Fruit fly (Drosophila melanogaster) whole organism, prepupa: ENCODE measurements around the gene Cad89D.

Experiments
- CG10631 ChIP-seq: fragments of 200-800 bp; sonication (Bioruptor generic); optimal IDR thresholded peaks from 2 replicates; lab custom pipeline; 2016; ENCODE audit warnings: missing biosample characterization, missing genetic modification characterization
- CG10669 ChIP-seq: fragments of 200-800 bp; sonication (Bioruptor generic); optimal IDR thresholded peaks from 3 replicates; lab custom pipeline; 2018; ENCODE audit warnings: missing biosample characterization, mild to moderate bottlenecking, missing genetic modification characterization, moderate library complexity
- CG11294 ChIP-seq: fragments of 200-800 bp; sonication (Bioruptor generic); IDR thresholded peaks from 2 replicates; pipeline ENCODE4 v1.3.6; 2022; ENCODE audit warnings: missing biosample characterization, missing genetic modification characterization
- CG11762 ChIP-seq: fragments of 200-800 bp; sonication (Bioruptor generic); optimal IDR thresholded peaks from 3 replicates; lab custom pipeline; 2016; ENCODE audit warnings: missing biosample characterization, missing genetic modification characterization; ENCODE audit not compliant: insufficient read depth
- CG11902 ChIP-seq: fragments of 200-800 bp; sonication (Bioruptor generic); optimal IDR thresholded peaks from 3 replicates; lab custom pipeline; 2016; ENCODE audit warnings: missing biosample characterization, missing genetic modification characterization
- CG15336 ChIP-seq: fragments of 200-800 bp; sonication (Bioruptor generic); IDR thresholded peaks from 2 replicates; pipeline ENCODE4 v1.3.6; 2022; ENCODE audit warnings: missing biosample characterization, missing genetic modification characterization
- CG16779 ChIP-seq: fragments of 200-800 bp; sonication (Bioruptor generic); optimal IDR thresholded peaks from 3 replicates; lab custom pipeline; 2017; ENCODE audit warnings: missing biosample characterization, mild to moderate bottlenecking, missing genetic modification characterization
- CG3032 ChIP-seq: fragments of 200-800 bp; optimal IDR thresholded peaks from 2 replicates; lab custom pipeline; 2019; ENCODE audit warnings: missing biosample characterization, mild to moderate bottlenecking, missing genetic modification characterization, moderate library complexity
- CG34406 ChIP-seq: fragments of 200-800 bp; sonication (Bioruptor generic); optimal IDR thresholded peaks from 3 replicates; lab custom pipeline; 2016; ENCODE audit warnings: missing biosample characterization, missing genetic modification characterization
- CG3919 ChIP-seq: fragments of 200-800 bp; sonication (Bioruptor generic); optimal IDR thresholded peaks from 3 replicates; lab custom pipeline; 2016; ENCODE audit warnings: missing biosample characterization, missing genetic modification characterization
- CG4318 ChIP-seq: fragments of 200-800 bp; sonication (Bioruptor generic); optimal IDR thresholded peaks from 3 replicates; lab custom pipeline; 2017; ENCODE audit warnings: missing biosample characterization, mild to moderate bottlenecking, missing genetic modification characterization
- CG6163 ChIP-seq: fragments of 200-800 bp; sonication (Bioruptor generic); IDR thresholded peaks from 3 replicates; pipeline ENCODE4 v1.3.6; 2022; ENCODE audit warnings: missing biosample characterization, missing genetic modification characterization
- CG6792 ChIP-seq: fragments of 200-800 bp; sonication (Bioruptor generic); optimal IDR thresholded peaks from 3 replicates; lab custom pipeline; 2016; ENCODE audit warnings: missing biosample characterization, missing genetic modification characterization
- CG6808 ChIP-seq: fragments of 200-800 bp; sonication (Bioruptor generic); optimal IDR thresholded peaks from 3 replicates; lab custom pipeline; 2017; ENCODE audit warnings: missing biosample characterization, missing genetic modification characterization, mild to moderate bottlenecking, moderate library complexity, missing genetic modification reagents
- CG6854 ChIP-seq: fragments of 200-800 bp; sonication (Bioruptor generic); optimal IDR thresholded peaks from 2 replicates; lab custom pipeline; 2017; ENCODE audit warnings: missing biosample characterization, mild to moderate bottlenecking, missing genetic modification characterization
- CG7368 ChIP-seq: fragments of 200-800 bp; sonication (Bioruptor generic); optimal IDR thresholded peaks from 3 replicates; lab custom pipeline; 2016; ENCODE audit warnings: missing biosample characterization, missing genetic modification characterization
- CG8119 ChIP-seq: fragments of 200-800 bp; sonication (Bioruptor generic); IDR thresholded peaks from 3 replicates; pipeline ENCODE4 v1.3.6; 2022; ENCODE audit warnings: missing biosample characterization, missing genetic modification characterization
- CG8319 ChIP-seq: fragments of 200-800 bp; sonication (Bioruptor generic); optimal IDR thresholded peaks from 3 replicates; lab custom pipeline; 2016; ENCODE audit warnings: missing biosample characterization, missing genetic modification characterization
- CG9139 ChIP-seq: fragments of 200-800 bp; sonication (Bioruptor generic); optimal IDR thresholded peaks from 3 replicates; lab custom pipeline; 2017; ENCODE audit warnings: missing biosample characterization, mild to moderate bottlenecking, missing genetic modification characterization
- Eip75B ChIP-seq: fragments of 200-800 bp; sonication (Bioruptor generic); optimal IDR thresholded peaks from 3 replicates; lab custom pipeline; 2016; ENCODE audit warnings: missing biosample characterization, missing genetic modification characterization
- Eip93F ChIP-seq: fragments of 200-800 bp; sonication (Bioruptor generic); optimal IDR thresholded peaks from 2 replicates; lab custom pipeline; 2016; ENCODE audit warnings: missing biosample characterization, mild to moderate bottlenecking, missing genetic modification characterization
- Ets21C ChIP-seq: fragments of 200-800 bp; sonication (Bioruptor generic); optimal IDR thresholded peaks from 3 replicates; lab custom pipeline; 2016; ENCODE audit warnings: missing biosample characterization, missing genetic modification characterization
- Ets96B ChIP-seq: fragments of 200-800 bp; optimal IDR thresholded peaks from 2 replicates; lab custom pipeline; 2019; ENCODE audit warnings: missing biosample characterization, mild to moderate bottlenecking, missing genetic modification characterization, moderate library complexity
- Gug ChIP-seq: fragments of 200-800 bp; sonication (Bioruptor generic); IDR thresholded peaks from 2 replicates; pipeline ENCODE4 v1.3.6; 2022; ENCODE audit warnings: missing biosample characterization, missing genetic modification characterization
- Hr38 ChIP-seq: sonication (Bioruptor generic); optimal IDR thresholded peaks from 2 replicates; lab custom pipeline; 2016; ENCODE audit warnings: missing biosample characterization, missing genetic modification characterization
- Hr39 ChIP-seq: fragments of 200-800 bp; sonication (Bioruptor generic); optimal IDR thresholded peaks from 2 replicates; lab custom pipeline; 2016; ENCODE audit warnings: missing biosample characterization, missing genetic modification characterization
- Lpt ChIP-seq: fragments of 200-800 bp; sonication (Bioruptor generic); optimal IDR thresholded peaks from 3 replicates; lab custom pipeline; 2016; ENCODE audit warnings: missing biosample characterization, missing genetic modification characterization
- Met ChIP-seq: fragments of 200-800 bp; sonication (Bioruptor generic); optimal IDR thresholded peaks from 3 replicates; lab custom pipeline; 2016; ENCODE audit warnings: missing biosample characterization, missing genetic modification characterization
- OdsH ChIP-seq: fragments of 200-800 bp; sonication (Bioruptor generic); optimal IDR thresholded peaks from 3 replicates; lab custom pipeline; 2016; ENCODE audit warnings: missing biosample characterization, missing genetic modification characterization
- Smox ChIP-seq: fragments of 200-800 bp; sonication (Bioruptor generic); optimal IDR thresholded peaks from 3 replicates; lab custom pipeline; 2016; ENCODE audit warnings: missing biosample characterization, missing genetic modification characterization
- Sox102F ChIP-seq: fragments of 200-800 bp; sonication (Bioruptor generic); optimal IDR thresholded peaks from 2 replicates; lab custom pipeline; 2016; ENCODE audit warnings: missing biosample characterization, mild to moderate bottlenecking, missing genetic modification characterization
- Sox14 ChIP-seq: fragments of 200-800 bp; sonication (Bioruptor generic); optimal IDR thresholded peaks from 3 replicates; lab custom pipeline; 2016; ENCODE audit warnings: missing biosample characterization, missing genetic modification characterization
- Sox15 ChIP-seq: fragments of 200-800 bp; sonication (Bioruptor generic); optimal IDR thresholded peaks from 3 replicates; lab custom pipeline; 2016; ENCODE audit warnings: missing biosample characterization, missing genetic modification characterization
- achi ChIP-seq: fragments of 200-800 bp; sonication (Bioruptor generic); optimal IDR thresholded peaks from 3 replicates; lab custom pipeline; 2016; ENCODE audit warnings: missing biosample characterization, missing genetic modification characterization
- acj6 ChIP-seq: fragments of 200-800 bp; sonication (Bioruptor generic); optimal IDR thresholded peaks from 3 replicates; lab custom pipeline; 2016; ENCODE audit warnings: missing biosample characterization, missing genetic modification characterization
- cyc ChIP-seq: fragments of 200-800 bp; sonication (Bioruptor generic); optimal IDR thresholded peaks from 3 replicates; lab custom pipeline; 2016; ENCODE audit warnings: missing biosample characterization, missing genetic modification characterization
- dsx ChIP-seq: fragments of 200-800 bp; optimal IDR thresholded peaks from 3 replicates; lab custom pipeline; 2019; ENCODE audit warnings: missing biosample characterization, mild to moderate bottlenecking, missing genetic modification characterization, moderate library complexity; ENCODE audit not compliant: poor library complexity, severe bottlenecking
- eg ChIP-seq: fragments of 200-800 bp; sonication (Bioruptor generic); IDR thresholded peaks from 3 replicates; pipeline ENCODE4 v1.3.6; 2022; ENCODE audit warnings: missing biosample characterization, missing genetic modification characterization
- esn ChIP-seq: fragments of 200-800 bp; sonication (Bioruptor generic); optimal IDR thresholded peaks from 2 replicates; lab custom pipeline; 2016; ENCODE audit warnings: missing biosample characterization, mild to moderate bottlenecking, missing genetic modification characterization, moderate library complexity
- fd59A ChIP-seq: fragments of 200-800 bp; sonication (Bioruptor generic); optimal IDR thresholded peaks from 2 replicates; lab custom pipeline; 2017; ENCODE audit warnings: missing biosample characterization, mild to moderate bottlenecking, missing genetic modification characterization, missing genetic modification reagents
- fkh ChIP-seq: fragments of 200-800 bp; sonication (Bioruptor generic); optimal IDR thresholded peaks from 3 replicates; lab custom pipeline; 2017; ENCODE audit warnings: missing biosample characterization, mild to moderate bottlenecking, missing genetic modification characterization, moderate library complexity
- lz ChIP-seq: fragments of 200-800 bp; sonication (Bioruptor generic); optimal IDR thresholded peaks from 3 replicates; lab custom pipeline; 2016; ENCODE audit warnings: missing biosample characterization, missing genetic modification characterization
- net ChIP-seq: fragments of 200-800 bp; sonication (Bioruptor generic); optimal IDR thresholded peaks from 3 replicates; lab custom pipeline; 2016; ENCODE audit warnings: missing biosample characterization, missing genetic modification characterization
- pdm3 ChIP-seq: fragments of 200-800 bp; sonication (Bioruptor generic); optimal IDR thresholded peaks from 3 replicates; lab custom pipeline; 2016; ENCODE audit warnings: missing biosample characterization, missing genetic modification characterization
- salr ChIP-seq, 2 experiments: fragments of 200-800 bp; sonication (Bioruptor generic); optimal IDR thresholded peaks; 3 replicates each; lab custom pipeline; 2016 to 2018; ENCODE audit warnings: missing biosample characterization in 2 of 2, missing genetic modification characterization in 2 of 2, mild to moderate bottlenecking in 1 of 2
- spab ChIP-seq: fragments of 200-800 bp; sonication (Bioruptor generic); optimal IDR thresholded peaks from 2 replicates; lab custom pipeline; 2017; ENCODE audit warnings: missing biosample characterization, mild to moderate bottlenecking, missing genetic modification characterization, missing genetic modification reagents
- svp ChIP-seq: fragments of 200-800 bp; sonication (Bioruptor generic); peaks from one replicate; lab custom pipeline; 2016; ENCODE audit warnings: missing biosample characterization, missing genetic modification characterization
- topi ChIP-seq: fragments of 200-800 bp; sonication (Bioruptor generic); optimal IDR thresholded peaks from 3 replicates; lab custom pipeline; 2016; ENCODE audit warnings: missing biosample characterization, missing genetic modification characterization

The Cad89D gene

DNA sequence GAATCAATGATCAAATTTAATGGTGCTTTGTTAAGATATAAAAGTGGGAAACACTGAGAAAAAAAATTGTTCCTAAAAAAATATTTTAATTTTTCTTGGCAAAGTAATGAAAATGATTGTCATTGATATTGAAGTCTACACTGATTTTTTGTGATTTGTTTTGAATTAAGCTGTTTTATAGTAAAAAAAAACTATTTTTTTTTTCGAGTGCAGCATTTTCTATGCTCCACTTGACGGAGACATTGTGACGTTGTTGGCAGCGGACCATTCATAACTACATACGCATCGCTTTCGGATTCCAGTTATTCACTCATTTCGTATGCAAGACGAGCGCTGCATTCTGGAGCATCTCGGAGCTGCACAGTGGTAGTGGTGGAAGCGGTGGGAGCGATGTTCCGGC lies 29.0 kb upstream of the Cad89D start (continued):
- peak; percentile 84 for TF ChIP-seq CG11762 (GFP tag; lab: Kevin White, UChicago)
- TF ChIP-seq Gug (GFP tag; lab: Robert Waterston, UW): peak; percentile 69
- TF ChIP-seq CG15336 (GFP tag; lab: Robert Waterston, UW): peak; percentile 90
- peak; percentile 94 for TF ChIP-seq Lpt
- peak; percentile 57 for TF ChIP-seq acj6 (GFP tag; lab: Kevin White, UChicago)
- TF ChIP-seq CG10631: peak; percentile 75
- peak; percentile 78 for TF ChIP-seq Met (GFP tag; lab: Kevin White, UChicago)
- peak; percentile 48 for TF ChIP-seq Ets21C (GFP tag; lab: Kevin White, UChicago)
- peak; percentile 94 for TF ChIP-seq CG6163 (GFP tag; lab: Robert Waterston, UW)
- TF ChIP-seq CG9139 (GFP tag; lab: Kevin White, UChicago): no peak
- peak; percentile 83 for TF ChIP-seq CG3032 (tag; lab: Kevin White, UChicago)
- peak; percentile 92 for TF ChIP-seq Ets96B (tag; lab: Kevin White, UChicago)
- peak; percentile 71 for TF ChIP-seq CG11294 (GFP tag; lab: Robert Waterston, UW)
- TF ChIP-seq pdm3: peak; percentile 66
- peak; percentile 66 for TF ChIP-seq CG6792 (GFP tag; lab: Kevin White, UChicago)
- TF ChIP-seq net: peak; percentile 57

DNA sequence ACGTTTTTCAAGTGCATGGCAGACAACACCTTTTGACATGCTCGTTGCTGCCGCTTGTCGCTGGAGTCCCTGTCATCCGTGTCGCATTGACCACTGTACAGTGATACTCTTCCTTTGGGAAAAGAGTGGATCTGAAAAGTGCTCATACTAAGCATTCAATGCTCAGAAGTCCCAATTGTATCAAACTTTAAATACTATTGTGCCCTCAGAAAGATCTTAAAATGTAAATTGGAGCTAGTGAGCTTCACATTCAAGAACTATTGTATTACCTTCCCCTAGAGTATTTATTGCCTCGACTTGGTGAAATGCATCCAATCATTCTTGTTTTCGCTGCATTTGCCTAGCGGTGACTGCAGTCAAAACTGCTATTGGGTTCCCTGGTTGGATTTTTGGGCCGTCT lies 28.2 kb upstream of the Cad89D start:
- TF ChIP-seq CG11762 (GFP tag; lab: Kevin White, UChicago) (no peak), pdm3 (peak; percentile 42), Sox14 (GFP tag; lab: Kevin White, UChicago) (peak; percentile 31), acj6 (GFP tag; lab: Kevin White, UChicago) (peak; percentile 23), CG16779 (tag; lab: Kevin White, UChicago) (no peak), svp (GFP tag; lab: Kevin White, UChicago) (peak; percentile 77), achi (GFP tag; lab: Kevin White, UChicago) (peak; percentile 37), dsx (GFP tag; lab: Kevin White, UChicago) (no peak), Lpt (peak; percentile 74), Ets96B (tag; lab: Kevin White, UChicago) (peak; percentile 56), Sox15 (GFP tag; lab: Kevin White, UChicago) (no peak), CG6808 (GFP tag; lab: Kevin White, UChicago) (no peak), Hr39 (GFP tag; lab: Kevin White, UChicago) (peak; percentile 12), CG8119 (GFP tag; lab: Robert Waterston, UW) (peak; percentile 57; the same call in 2 of the 3 replicates), CG34406 (peak; percentile 16), Eip75B (GFP tag; lab: Kevin White, UChicago) (no peak), cyc (GFP tag; lab: Kevin White, UChicago) (peak; percentile 16), CG11902 (GFP tag; lab: Kevin White, UChicago) (peak; percentile 31), Sox102F (GFP tag; lab: Kevin White, UChicago) (no peak), CG15336 (GFP tag; lab: Robert Waterston, UW) (peak; percentile 51; the same call in 1 of the 2 replicates), lz (GFP tag; lab: Kevin White, UChicago) (no peak), Met (GFP tag; lab: Kevin White, UChicago) (no peak), fd59A (GFP tag; lab: Kevin White, UChicago) (peak; percentile 17), CG10631 (peak; percentile 11), OdsH (GFP tag; lab: Kevin White, UChicago) (peak; percentile 30), CG3919 (GFP tag; lab: Kevin White, UChicago) (peak; percentile 25), salr (GFP tag; optimal IDR thresholded peaks at IDR 0.05; lab: Kevin White, UChicago) (no peak), Eip93F (GFP tag; lab: Kevin White, UChicago) (no peak), topi (no peak), CG6854 (GFP tag; lab: Kevin White, UChicago) (no peak), CG3032 (tag; lab: Kevin White, UChicago) (peak; percentile 37), spab (GFP tag; lab: Kevin White, UChicago) (peak; percentile 0), CG8319 (GFP tag; lab: Kevin White, UChicago) (no peak), Ets21C (GFP tag; lab: Kevin White, UChicago) (no peak), CG9139 (GFP tag; lab: Kevin White, UChicago) (no peak), esn (GFP tag; lab: Kevin White, UChicago) (no peak), Smox (GFP tag; lab: Kevin White, UChicago) (no peak), net (no peak), CG10669 (GFP tag; lab: Kevin White, UChicago) (peak; percentile 28), Hr38 (GFP tag; lab: Kevin White, UChicago) (no peak), fkh (GFP tag; lab: Kevin White, UChicago) (no peak), CG4318 (GFP tag; lab: Kevin White, UChicago) (peak; percentile 15), CG7368 (no peak), eg (GFP tag; lab: Robert Waterston, UW) (no peak; the same call in 1 of the 3 replicates)
